Fruit fly (Drosophila melanogaster): Measurements from ENCODE around the gene CG4497.

- TF ChIP-seq CG8478 (optimal IDR thresholded peaks at IDR 0.05) (no peak), psq (optimal IDR thresholded peaks at IDR 0.05) (no peak), usp (GFP tag; optimal IDR thresholded peaks at IDR 0.05) (no peak), EcR (GFP tag; optimal IDR thresholded peaks at IDR 0.05) (peak in 1 of 2 experiments; percentile 58)
Measured at dm6 chr2L:7194351-7195037, at the start of gene CG4497.

Measured in whole organism.